Worm (Caenorhabditis elegans) whole organism, late embryonic: Measurements from ENCODE around the gene Y60A9.1.

Experiments
- C38D4.7 ChIP-seq: fragments of 200-800 bp; sonication (Bioruptor generic); optimal IDR thresholded peaks from 2 replicates; lab custom pipeline; 2018; ENCODE audit warnings: mild to moderate bottlenecking, missing genetic modification characterization, moderate library complexity, missing compliant biosample characterization
- K02D7.2 ChIP-seq: sonication (generic microtip); optimal IDR thresholded peaks from 2 replicates; lab custom pipeline; 2017; ENCODE audit warnings: mild to moderate bottlenecking, missing genetic modification characterization, missing compliant biosample characterization
- K09A11.1 ChIP-seq: sonication (generic microtip); optimal IDR thresholded peaks from 2 replicates; lab custom pipeline; 2017; ENCODE audit warnings: antibody characterized with exemption, mild to moderate bottlenecking, missing genetic modification characterization, missing compliant biosample characterization; ENCODE audit not compliant: insufficient read depth
- T23F11.4 ChIP-seq: fragments of 200-800 bp; sonication (Bioruptor generic); optimal IDR thresholded peaks from 2 replicates; lab custom pipeline; 2018; ENCODE audit warnings: mild to moderate bottlenecking, missing genetic modification characterization, missing compliant biosample characterization
- ama-1 ChIP-seq: fragments of 150-350 bp; optimal IDR thresholded peaks from 2 replicates; lab custom pipeline; 2014
- ceh-19 ChIP-seq: fragments of 200-800 bp; sonication (Bioruptor generic); optimal IDR thresholded peaks from 2 replicates; lab custom pipeline; 2018; ENCODE audit warnings: mild to moderate bottlenecking, missing genetic modification characterization, missing compliant biosample characterization
- ceh-2 ChIP-seq: sonication (generic microtip); optimal IDR thresholded peaks from 2 replicates; lab custom pipeline; 2016; ENCODE audit warnings: missing genotype, missing genetic modification characterization, missing compliant biosample characterization
- ceh-24 ChIP-seq: sonication (generic microtip); optimal IDR thresholded peaks from 2 replicates; lab custom pipeline; 2016; ENCODE audit warnings: mild to moderate bottlenecking, missing genetic modification characterization, missing compliant biosample characterization
- ceh-31 ChIP-seq: sonication (generic microtip); optimal IDR thresholded peaks from 2 replicates; lab custom pipeline; 2016; ENCODE audit warnings: missing genetic modification characterization, missing compliant biosample characterization
- ceh-45 ChIP-seq: fragments of 200-800 bp; sonication (Bioruptor generic); IDR thresholded peaks from 2 replicates; pipeline ENCODE4 v1.3.6; 2022; ENCODE audit warnings: missing genetic modification reagents, missing genetic modification characterization, missing compliant biosample characterization
- ceh-48 ChIP-seq: sonication (generic microtip); optimal IDR thresholded peaks from 2 replicates; lab custom pipeline; 2016; ENCODE audit warnings: missing genetic modification characterization, inconsistent platforms, missing compliant biosample characterization
- dmd-4 ChIP-seq: sonication (generic microtip); optimal IDR thresholded peaks from 2 replicates; lab custom pipeline; 2016; ENCODE audit warnings: borderline replicate concordance, missing genetic modification characterization, missing compliant biosample characterization
- dve-1 ChIP-seq: sonication (generic microtip); optimal IDR thresholded peaks from 2 replicates; lab custom pipeline; 2017; ENCODE audit warnings: antibody characterized with exemption, mild to moderate bottlenecking, missing genetic modification characterization, missing compliant biosample characterization
- ets-4 ChIP-seq: sonication (generic microtip); optimal IDR thresholded peaks from 2 replicates; lab custom pipeline; 2016; ENCODE audit warnings: missing genetic modification characterization, missing compliant biosample characterization
- eyg-1 ChIP-seq: sonication (generic microtip); optimal IDR thresholded peaks from 2 replicates; lab custom pipeline; 2016; ENCODE audit warnings: missing genotype, missing genetic modification characterization, missing compliant biosample characterization
- fkh-10 ChIP-seq: fragments of 150-350 bp; optimal IDR thresholded peaks from 2 replicates; lab custom pipeline; 2014; ENCODE audit warnings: missing biosample characterization, missing genetic modification reagents, missing genetic modification characterization
- gmeb-2 ChIP-seq: sonication (generic microtip); optimal IDR thresholded peaks from 2 replicates; lab custom pipeline; 2016; ENCODE audit warnings: missing genetic modification characterization, inconsistent platforms, missing compliant biosample characterization
- hlh-15 ChIP-seq: sonication (generic microtip); optimal IDR thresholded peaks from 2 replicates; lab custom pipeline; 2016; ENCODE audit warnings: missing genetic modification characterization, missing compliant biosample characterization
- hlh-30 ChIP-seq: sonication (generic microtip); optimal IDR thresholded peaks from 2 replicates; lab custom pipeline; 2017; ENCODE audit warnings: antibody characterized with exemption, missing genetic modification characterization, missing compliant biosample characterization; ENCODE audit not compliant: insufficient read depth
- hlh-6 ChIP-seq: sonication (generic microtip); optimal IDR thresholded peaks from 2 replicates; lab custom pipeline; 2016; ENCODE audit warnings: missing genotype, missing genetic modification characterization, missing compliant biosample characterization
- hlh-8 ChIP-seq: sonication (generic microtip); optimal IDR thresholded peaks from 2 replicates; lab custom pipeline; 2016; ENCODE audit warnings: missing genotype, missing genetic modification characterization, missing compliant biosample characterization
- lim-6 ChIP-seq: sonication (generic microtip); optimal IDR thresholded peaks from 2 replicates; lab custom pipeline; 2016; ENCODE audit warnings: missing genetic modification characterization, missing compliant biosample characterization
- lin-11 ChIP-seq: fragments of 200-800 bp; sonication (Bioruptor generic); optimal IDR thresholded peaks from 2 replicates; lab custom pipeline; 2018; ENCODE audit warnings: mild to moderate bottlenecking, missing genetic modification characterization, missing compliant biosample characterization
- nfya-1 ChIP-seq: sonication (generic microtip); optimal IDR thresholded peaks from 2 replicates; lab custom pipeline; 2017; ENCODE audit warnings: missing genetic modification characterization, mild to moderate bottlenecking, missing compliant biosample characterization, antibody characterized with exemption, moderate library complexity
- pag-3 ChIP-seq: sonication (generic microtip); optimal IDR thresholded peaks from 2 replicates; lab custom pipeline; 2016; ENCODE audit warnings: missing compliant biosample characterization, missing genetic modification characterization, borderline replicate concordance
- pat-9 ChIP-seq: fragments of 200-800 bp; sonication (Bioruptor generic); optimal IDR thresholded peaks from 2 replicates; lab custom pipeline; 2018; ENCODE audit warnings: mild to moderate bottlenecking, missing genetic modification characterization, moderate library complexity, missing compliant biosample characterization
- pha-4 ChIP-seq: fragments of 150-350 bp; optimal IDR thresholded peaks from 2 replicates; lab custom pipeline; 2018; ENCODE audit warnings: missing biosample characterization, missing genetic modification reagents, missing genetic modification characterization
- pqm-1 ChIP-seq: sonication (generic microtip); optimal IDR thresholded peaks from 2 replicates; lab custom pipeline; 2016; ENCODE audit warnings: missing genetic modification characterization, missing compliant biosample characterization
- sox-2 ChIP-seq: fragments of 200-800 bp; sonication (Bioruptor generic); IDR thresholded peaks from 2 replicates; pipeline ENCODE4 v1.3.6; 2022; ENCODE audit warnings: missing genetic modification reagents, missing genetic modification characterization, missing compliant biosample characterization
- sox-4 ChIP-seq: sonication (generic microtip); optimal IDR thresholded peaks from 2 replicates; lab custom pipeline; 2017; ENCODE audit warnings: mild to moderate bottlenecking, missing genetic modification characterization, inconsistent platforms, missing compliant biosample characterization
- syd-9 ChIP-seq: sonication (generic microtip); optimal IDR thresholded peaks from 2 replicates; lab custom pipeline; 2016; ENCODE audit warnings: mild to moderate bottlenecking, missing genetic modification characterization, moderate library complexity, missing compliant biosample characterization
- tbx-2 ChIP-seq: sonication (generic microtip); optimal IDR thresholded peaks from 2 replicates; lab custom pipeline; 2016; ENCODE audit warnings: missing genetic modification characterization, missing compliant biosample characterization
- unc-55 ChIP-seq: sonication (generic microtip); optimal IDR thresholded peaks from 2 replicates; lab custom pipeline; 2017; ENCODE audit warnings: missing biosample characterization, missing genetic modification reagents, missing genetic modification characterization
- zip-5 ChIP-seq: sonication (generic microtip); optimal IDR thresholded peaks from 2 replicates; lab custom pipeline; 2016; ENCODE audit warnings: missing genetic modification characterization, missing compliant biosample characterization

Y60A9.1 gene

ce11 chrX:14423105-14423504 lies 27.9 kb upstream of the Y60A9.1 start, which contains the start of gene fipr-3:
Gene fipr-3, plus strand, starts transcription at chrX:14423405.
- no peak for TF ChIP-seq sox-2 (GFP tag; lab: Robert Waterston, UW)
- no peak for TF ChIP-seq fkh-10 (GFP tag; lab: Kevin White, UChicago)
- no peak for TF ChIP-seq K09A11.1 (tag; lab: Kevin White, UChicago)
- no peak for TF ChIP-seq syd-9
- TF ChIP-seq hlh-15: no peak
- TF ChIP-seq eyg-1 (tag; lab: Kevin White, UChicago): no peak
- no peak for TF ChIP-seq ceh-48 (tag; lab: Kevin White, UChicago)
- no peak for TF ChIP-seq hlh-8 (tag; lab: Kevin White, UChicago)
- no peak for TF ChIP-seq pha-4 (tag; lab: Kevin White, UChicago)
- no peak for TF ChIP-seq lin-11
- no peak for TF ChIP-seq C38D4.7
- TF ChIP-seq ceh-2 (tag; lab: Kevin White, UChicago): no peak
- no peak for TF ChIP-seq dve-1 (tag; lab: Kevin White, UChicago)
- TF ChIP-seq ceh-45: no peak
- TF ChIP-seq hlh-6 (tag; lab: Kevin White, UChicago): no peak
- TF ChIP-seq pag-3 (tag; lab: Kevin White, UChicago): no peak
- no peak for TF ChIP-seq zip-5 (tag; lab: Kevin White, UChicago)
- TF ChIP-seq unc-55 (GFP tag; lab: Kevin White, UChicago): no peak
- TF ChIP-seq tbx-2 (tag; lab: Kevin White, UChicago): no peak
- TF ChIP-seq, all 69 proteins: peak for 0

- no peak for TF ChIP-seq pqm-1 (tag; lab: Kevin White, UChicago)
- no peak for TF ChIP-seq pat-9 (tag; lab: Kevin White, UChicago)
- TF ChIP-seq ceh-19 (GFP tag; lab: Kevin White, UChicago): no peak
- TF ChIP-seq eyg-1 (tag; lab: Kevin White, UChicago): no peak
- no peak for TF ChIP-seq hlh-15
- no peak for TF ChIP-seq hlh-30 (tag; lab: Kevin White, UChicago)
- no peak for TF ChIP-seq zip-5 (tag; lab: Kevin White, UChicago)
- TF ChIP-seq T23F11.4: no peak
- no peak for TF ChIP-seq ets-4
- no peak for TF ChIP-seq lin-11
Measured at ce11 chrX:14421529-14421982, 26.4 kb upstream of the Y60A9.1 start, which contains the start of gene F23D12.2. Gene F23D12.2, minus strand, starts transcription at chrX:14421579.

- TF ChIP-seq ama-1 (no peak), fkh-10 (GFP tag; lab: Kevin White, UChicago) (no peak), gmeb-2 (tag; lab: Kevin White, UChicago) (no peak), tbx-2 (tag; lab: Kevin White, UChicago) (no peak), ceh-31 (tag; lab: Kevin White, UChicago) (no peak), hlh-8 (tag; lab: Kevin White, UChicago) (no peak), dmd-4 (tag; lab: Kevin White, UChicago) (no peak), lim-6 (tag; lab: Kevin White, UChicago) (no peak), ceh-48 (tag; lab: Kevin White, UChicago) (no peak), sox-4 (no peak), K02D7.2 (tag; lab: Kevin White, UChicago) (no peak), nfya-1 (no peak)
Measured at ce11 chrX:14415641-14416040, 20.5 kb upstream of the Y60A9.1 start, which contains the start of gene F23D12.10. Gene F23D12.10, minus strand, starts transcription at chrX:14415741.

ce11 chrX:14412774-14413173 lies 17.6 kb upstream of the Y60A9.1 start, which contains the start of gene fbxa-179:
Gene fbxa-179, minus strand, starts transcription at chrX:14412874.
- TF ChIP-seq unc-55 (GFP tag; lab: Kevin White, UChicago): no peak
- no peak for TF ChIP-seq ceh-24 (tag; lab: Kevin White, UChicago)
